Worm (Caenorhabditis elegans): Measurements from ENCODE around the gene W01D2.1.

W01D2.1 gene

DNA sequence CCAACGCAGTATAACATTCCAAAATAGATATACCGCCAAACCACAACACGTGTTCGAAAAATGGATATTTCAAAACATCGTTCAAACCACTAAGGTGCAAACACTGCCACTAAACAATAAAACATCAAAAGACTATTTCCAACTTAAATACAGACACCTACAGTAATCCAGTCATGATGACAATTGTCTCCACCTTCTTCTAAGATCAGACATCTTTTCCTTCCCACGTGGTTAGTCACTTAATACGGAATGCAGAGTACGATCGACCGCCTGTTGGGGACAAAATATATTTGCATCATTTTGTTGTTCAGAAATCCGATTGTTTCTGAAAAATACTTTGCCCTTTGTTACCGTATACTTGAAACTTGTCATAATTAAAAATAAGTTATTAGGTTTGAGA is 25.9 kb downstream of the W01D2.1 start:
- peak in 1 of 2 experiments; percentile 51 for TF ChIP-seq lin-35 (GFP tag; optimal IDR thresholded peaks at IDR 0.05)
- TF ChIP-seq skn-1 (tag; optimal IDR thresholded peaks at IDR 0.05) = no peak
- no peak for TF ChIP-seq ets-5 (GFP tag; IDR thresholded peaks at IDR 0.05)
- TF ChIP-seq nhr-20 (tag; optimal IDR thresholded peaks at IDR 0.05) = peak; percentile 82
- TF ChIP-seq lsy-2 (tag; optimal IDR thresholded peaks at IDR 0.05) = peak in 1 of 2 experiments; percentile 43
- TF ChIP-seq snu-23 (GFP tag; optimal IDR thresholded peaks at IDR 0.05) = peak; percentile 24
- TF ChIP-seq C34B4.2 (tag; optimal IDR thresholded peaks at IDR 0.05) = no peak

DNA sequence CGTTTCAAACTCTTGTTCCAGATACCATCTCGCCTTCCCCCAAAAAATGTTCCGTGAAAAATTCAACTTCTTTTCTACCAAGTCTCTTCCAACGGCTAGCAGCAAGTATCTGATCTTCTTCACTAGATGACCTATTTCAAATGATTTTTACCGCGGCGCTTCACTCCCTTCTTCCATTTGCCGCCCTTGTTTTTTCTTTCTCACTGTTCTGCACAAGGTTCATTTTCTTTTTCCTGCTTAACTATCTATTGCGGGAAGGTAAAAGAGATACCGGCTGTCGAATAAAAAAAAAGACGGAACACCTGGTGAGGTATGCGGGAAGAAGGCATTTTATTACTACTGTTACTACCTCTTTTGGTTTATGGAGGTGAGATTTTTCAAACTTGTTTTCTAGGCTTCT is 27.7 kb downstream of the W01D2.1 start, which contains the start of gene cdh-7:
Gene cdh-7, plus strand, starts transcription at position 214 of the 400 bp plus-strand sequence.
- TF ChIP-seq blmp-1 (tag; optimal IDR thresholded peaks at IDR 0.05) = peak; percentile 84
- TF ChIP-seq pax-3 (tag; optimal IDR thresholded peaks at IDR 0.05) = no peak

DNA sequence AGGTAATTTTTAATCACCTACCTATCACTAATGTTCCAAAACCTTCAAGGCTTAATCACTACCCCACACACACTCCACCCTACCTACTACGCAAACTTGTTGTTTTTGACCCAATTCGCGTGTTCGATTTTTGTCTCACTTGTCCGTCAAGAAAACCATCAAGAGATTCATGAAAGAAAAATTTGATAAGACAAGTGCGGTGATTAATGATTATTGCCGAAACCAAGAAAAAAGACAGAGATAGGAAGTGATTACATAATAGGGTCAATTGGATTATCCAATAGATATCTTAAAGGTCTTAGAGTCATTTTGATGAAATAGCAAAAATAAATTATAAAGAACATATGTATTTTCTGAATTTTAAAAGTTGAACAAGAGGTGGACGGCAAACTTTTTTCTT is 28.9 kb downstream of the W01D2.1 start:
- TF ChIP-seq blmp-1 (tag; optimal IDR thresholded peaks at IDR 0.05) = peak; percentile 86
- TF ChIP-seq dsc-1 (tag; optimal IDR thresholded peaks at IDR 0.05) = no peak
- TF ChIP-seq elt-3 (tag; optimal IDR thresholded peaks at IDR 0.05) = peak in 1 of 6 experiments; percentile 35

DNA sequence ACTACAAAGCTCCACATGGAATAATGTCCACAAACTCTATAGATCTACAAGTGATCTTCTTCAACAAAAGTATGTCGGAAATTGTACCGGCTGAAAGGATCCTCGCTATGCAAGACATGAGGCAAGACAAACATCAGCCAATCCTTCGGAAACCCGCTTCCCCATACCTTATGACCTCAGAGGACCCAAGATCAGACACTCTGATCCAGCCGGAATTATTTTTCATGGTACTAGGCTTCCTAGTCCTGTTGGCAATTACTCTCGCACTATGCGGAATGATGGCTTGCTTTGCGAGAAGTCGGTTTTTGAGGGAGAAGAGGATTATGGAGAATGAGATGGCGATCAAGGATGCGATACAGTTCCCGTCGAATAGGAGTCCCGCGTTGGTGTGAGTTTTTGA is 34.6 kb downstream of the W01D2.1 start:
- TF ChIP-seq isw-1 (GFP tag; IDR thresholded peaks at IDR 0.05) = no peak
- no peak for TF ChIP-seq efl-1 (optimal IDR thresholded peaks at IDR 0.05)
- peak in 1 of 2 experiments; percentile 76 for TF ChIP-seq efl-1 (GFP tag; optimal IDR thresholded peaks at IDR 0.05 in 1 of 2)

DNA sequence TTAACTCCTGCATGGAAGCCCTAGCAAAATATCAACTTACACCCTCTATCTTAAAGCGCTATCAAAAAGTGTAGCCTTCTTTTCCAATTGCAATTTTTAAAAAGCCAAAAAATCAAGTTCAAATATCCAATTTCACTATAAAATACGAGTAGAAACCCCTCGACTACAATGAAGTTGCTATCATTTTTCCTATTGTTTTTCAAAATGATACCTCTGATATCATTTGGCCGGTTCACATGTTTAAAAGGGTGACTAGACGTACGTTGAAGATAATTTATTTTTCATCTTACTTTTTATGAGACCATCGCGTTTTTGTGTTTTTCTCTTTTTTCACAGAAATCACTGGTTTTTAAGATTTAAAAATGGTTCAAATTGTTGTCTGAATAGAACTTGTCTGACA is 36.2 kb downstream of the W01D2.1 start, which contains the start of gene R05H10.1:
Gene R05H10.1, plus strand, starts transcription at position 334 of the 400 bp plus-strand sequence.
- TF ChIP-seq elt-3 (tag; optimal IDR thresholded peaks at IDR 0.05) = peak in 2 of 6 experiments; percentile 2 to 33
- no peak for TF ChIP-seq unc-98 (GFP tag; IDR thresholded peaks at IDR 0.05)
- TF ChIP-seq nhr-20 (tag; optimal IDR thresholded peaks at IDR 0.05) = peak; percentile 79

DNA sequence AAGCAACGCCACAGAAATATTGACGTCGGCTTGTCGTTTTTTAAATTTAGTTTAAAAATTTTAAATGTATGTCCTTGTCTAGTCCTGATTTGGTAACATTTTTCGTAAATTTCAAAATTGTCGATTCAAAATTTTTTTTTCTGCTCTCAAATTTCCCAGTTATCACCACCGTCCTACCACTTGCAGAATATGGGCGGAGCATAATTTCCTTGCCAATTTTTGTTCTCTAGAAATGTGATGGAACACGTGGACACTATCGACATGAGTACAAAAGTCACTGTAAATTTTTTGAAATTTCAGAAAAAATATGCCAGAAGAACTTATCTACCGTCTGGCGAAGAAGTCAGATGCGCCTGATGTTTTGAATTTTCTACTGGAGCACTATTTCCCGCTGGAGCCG is 39.9 kb downstream of the W01D2.1 start, which contains the start of gene R05H10.7:
Gene R05H10.7, plus strand, starts transcription at position 301 of the 400 bp plus-strand sequence.
- TF ChIP-seq snu-23 (GFP tag; optimal IDR thresholded peaks at IDR 0.05) (no peak), mef-2 (tag; optimal IDR thresholded peaks at IDR 0.05) (no peak), nhr-85 (tag) (peak; percentile 23), lin-35 (GFP tag; optimal IDR thresholded peaks at IDR 0.05) (no peak), tbx-2 (tag; optimal IDR thresholded peaks at IDR 0.05) (no peak), nhr-77 (tag; optimal IDR thresholded peaks at IDR 0.05) (no peak), zag-1 (tag; optimal IDR thresholded peaks at IDR 0.05) (no peak), aha-1 (tag; optimal IDR thresholded peaks at IDR 0.05) (no peak)

DNA sequence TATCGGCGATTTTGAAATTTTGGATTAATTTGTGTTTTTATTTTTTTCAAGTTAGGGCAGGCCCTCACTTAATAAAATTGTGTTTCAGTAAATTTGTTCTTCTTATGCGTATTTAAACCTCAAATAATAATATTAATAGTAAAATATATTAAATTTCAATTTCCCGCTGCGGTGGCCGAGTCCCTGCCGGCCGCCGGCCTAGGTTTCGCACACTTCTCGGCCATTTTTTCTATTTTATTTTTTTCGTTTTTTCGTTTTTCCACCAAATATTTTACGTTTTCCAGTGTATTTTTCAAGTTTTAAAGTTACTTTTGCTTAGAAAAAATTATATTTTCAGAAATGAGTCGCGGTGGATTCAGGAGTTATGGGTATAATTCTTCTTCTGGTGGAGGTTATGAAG is 41.6 kb downstream of the W01D2.1 start, which contains the start of gene rbm-28:
Gene rbm-28, plus strand, starts transcription at position 338 of the 400 bp plus-strand sequence.
- TF ChIP-seq fos-1 (tag; optimal IDR thresholded peaks at IDR 0.05) (no peak), blmp-1 (tag; optimal IDR thresholded peaks at IDR 0.05) (peak; percentile 53), grh-1 (GFP tag; IDR thresholded peaks at IDR 0.05) (no peak), nhr-71 (tag; optimal IDR thresholded peaks at IDR 0.05) (peak; percentile 60), unc-130 (tag; optimal IDR thresholded peaks at IDR 0.05) (no peak), dpl-1 (GFP tag; optimal IDR thresholded peaks at IDR 0.05) (peak; percentile 76 to 88 (median 77)), alr-1 (tag; optimal IDR thresholded peaks at IDR 0.05; ENCODE audit: borderline replicate concordance) (no peak), nhr-19 (GFP tag; conservative IDR thresholded peaks at IDR 0.05) (no peak), nhr-237 (tag; optimal IDR thresholded peaks at IDR 0.05) (no peak), pag-3 (tag; optimal IDR thresholded peaks at IDR 0.05; ENCODE audit: borderline replicate concordance, insufficient read depth) (no peak), nhr-28 (tag; optimal IDR thresholded peaks at IDR 0.05) (no peak), fkh-10 (GFP tag; optimal IDR thresholded peaks at IDR 0.05) (no peak), unc-98 (GFP tag; IDR thresholded peaks at IDR 0.05) (0 out of 2 replicates have a peak, but pooled peaks have one; percentile 15), ceh-82 (tag; optimal IDR thresholded peaks at IDR 0.05) (no peak), Y116A8C.19 (tag; optimal IDR thresholded peaks at IDR 0.05; ENCODE audit: borderline replicate concordance) (no peak), lsy-2 (tag; optimal IDR thresholded peaks at IDR 0.05) (peak in 1 of 2 experiments; percentile 37), ceh-63 (GFP tag; optimal IDR thresholded peaks at IDR 0.05) (no peak), lin-15B (tag; optimal IDR thresholded peaks at IDR 0.05) (no peak), lin-14 (GFP tag; optimal IDR thresholded peaks at IDR 0.05) (no peak), ceh-8 (GFP tag; optimal IDR thresholded peaks at IDR 0.05) (no peak), sox-4 (tag; optimal IDR thresholded peaks at IDR 0.05) (peak; percentile 8), fkh-4 (tag; optimal IDR thresholded peaks at IDR 0.05; ENCODE audit: borderline replicate concordance) (peak; percentile 21), elt-3 (tag; optimal IDR thresholded peaks at IDR 0.05) (peak in 1 of 6 experiments; percentile 10)

Measured in whole organism, L1 larva.